Worm (Caenorhabditis elegans) whole organism, L1 larva: ENCODE results near the gene Y47D7A.19.

ENCODE experiments used
- aly-2 ChIP-seq: fragments of 150-350 bp; optimal IDR thresholded peaks from 2 replicates; lab custom pipeline; 2014; ENCODE audit warnings: missing biosample characterization, missing genetic modification characterization
- ama-1 ChIP-seq: fragments of 150-350 bp; optimal IDR thresholded peaks from 2 replicates; lab custom pipeline; 2014
- elt-3 ChIP-seq, 6 experiments: fragments of 150-350 bp in 1 of 6; sonication (generic microtip); optimal IDR thresholded peaks; 2 replicates each; lab custom pipeline; 2017 to 2018; ENCODE audit warnings: missing biosample characterization in 6 of 6, missing genetic modification characterization in 6 of 6, inconsistent platforms in 1 of 6
- hpl-2 ChIP-seq: fragments of 150-350 bp; optimal IDR thresholded peaks from 2 replicates; lab custom pipeline; 2014; ENCODE audit warnings: missing biosample characterization, missing genetic modification reagents, missing genetic modification characterization
- lin-15B ChIP-seq: fragments of 150-350 bp; sonication (generic microtip); optimal IDR thresholded peaks from 3 replicates; lab custom pipeline; 2014; ENCODE audit warnings: missing biosample characterization, missing genetic modification characterization
- nhr-28 ChIP-seq: fragments of 150-350 bp; optimal IDR thresholded peaks from 2 replicates; lab custom pipeline; 2014; ENCODE audit warnings: missing biosample characterization, missing genetic modification characterization
- nhr-76 ChIP-seq: sonication (generic microtip); optimal IDR thresholded peaks from 2 replicates; lab custom pipeline; 2017; ENCODE audit warnings: missing biosample characterization, missing genetic modification characterization
- skn-1 ChIP-seq: fragments of 150-350 bp; optimal IDR thresholded peaks from 2 replicates; lab custom pipeline; 2014; ENCODE audit warnings: missing biosample characterization, missing genetic modification characterization
- swsn-7 ChIP-seq: sonication (generic microtip); optimal IDR thresholded peaks from 2 replicates; lab custom pipeline; 2016; ENCODE audit warnings: missing genetic modification characterization, missing compliant biosample characterization
- unc-62 ChIP-seq: fragments of 150-350 bp; optimal IDR thresholded peaks from 2 replicates; lab custom pipeline; 2014; ENCODE audit warnings: missing biosample characterization, missing genetic modification reagents, missing genetic modification characterization
- zag-1 ChIP-seq: fragments of 150-350 bp; optimal IDR thresholded peaks from 2 replicates; lab custom pipeline; 2014; ENCODE audit warnings: missing biosample characterization, missing genetic modification characterization
- ztf-4 ChIP-seq: fragments of 150-350 bp; optimal IDR thresholded peaks from 2 replicates; lab custom pipeline; 2014; ENCODE audit warnings: missing biosample characterization, missing genetic modification characterization

- TF ChIP-seq unc-62 (GFP tag; lab: Kevin White, UChicago) (no peak), nhr-76 (no peak), aly-2 (tag; lab: Kevin White, UChicago) (no peak), elt-3 (tag; optimal IDR thresholded peaks at IDR 0.05; lab: Kevin White, UChicago) (peak in 1 of 6 experiments; percentile 11), lin-15B (tag; lab: Kevin White, UChicago) (peak; percentile 1), ama-1 (lab: Kevin White, UChicago) (no peak), nhr-28 (no peak), ztf-4 (tag; lab: Kevin White, UChicago) (no peak), zag-1 (tag; lab: Kevin White, UChicago) (no peak), swsn-7 (tag; lab: Kevin White, UChicago) (peak; percentile 60), skn-1 (tag; lab: Kevin White, UChicago) (peak; percentile 51), hpl-2 (GFP tag; lab: Kevin White, UChicago) (no peak)
Observed at ce11 chrV:4450523-4451089, 26.5 kb downstream of the Y47D7A.19 start, which contains the start of gene rft-2.
